Fruit fly (Drosophila melanogaster) whole organism, adult: ENCODE results near the gene wisp.

Experiments
- CG11617 ChIP-seq: fragments of 200-800 bp; sonication (Bioruptor generic); optimal IDR thresholded peaks from 2 replicates; lab custom pipeline; 2017; ENCODE audit warnings: mild to moderate bottlenecking, missing biosample characterization, missing genetic modification reagents, missing genetic modification characterization
- CG12768 ChIP-seq: fragments of 200-800 bp; sonication (Bioruptor generic); optimal IDR thresholded peaks from 2 replicates; lab custom pipeline; 2017; ENCODE audit warnings: missing biosample characterization, missing genetic modification characterization, mild to moderate bottlenecking, moderate library complexity, missing genetic modification reagents
- CG33017 ChIP-seq: fragments of 200-800 bp; sonication (Bioruptor generic); optimal IDR thresholded peaks from 2 replicates; lab custom pipeline; 2018; ENCODE audit warnings: missing biosample characterization, mild to moderate bottlenecking, missing genetic modification characterization, moderate library complexity
- CG5204 ChIP-seq: fragments of 200-800 bp; sonication (Bioruptor generic); optimal IDR thresholded peaks from 2 replicates; lab custom pipeline; 2016; ENCODE audit warnings: missing biosample characterization, missing genetic modification characterization
- CG7101 ChIP-seq: fragments of 200-800 bp; sonication (Bioruptor generic); optimal IDR thresholded peaks from 2 replicates; lab custom pipeline; 2018; ENCODE audit warnings: missing biosample characterization, mild to moderate bottlenecking, missing genetic modification characterization, moderate library complexity
- Crg-1 ChIP-seq: fragments of 200-800 bp; sonication (Bioruptor generic); optimal IDR thresholded peaks from 2 replicates; lab custom pipeline; 2016; ENCODE audit warnings: missing biosample characterization, missing genetic modification characterization
- Mnt ChIP-seq: fragments of 200-800 bp; sonication (Bioruptor generic); optimal IDR thresholded peaks from 2 replicates; lab custom pipeline; 2016; ENCODE audit warnings: missing biosample characterization, mild to moderate bottlenecking, missing genetic modification characterization
- bab1 ChIP-seq: fragments of 200-800 bp; sonication (Bioruptor generic); optimal IDR thresholded peaks from 3 replicates; lab custom pipeline; 2019; ENCODE audit warnings: missing biosample characterization, mild to moderate bottlenecking, missing genetic modification characterization, moderate library complexity
- cnc ChIP-seq, 2 experiments: fragments of >200 bp; optimal IDR thresholded peaks; 2 replicates each; lab custom pipeline; 2017
- kay ChIP-seq: fragments of 200-800 bp; sonication (Bioruptor generic); peaks from one replicate; lab custom pipeline; 2016; ENCODE audit warnings: missing biosample characterization, missing genetic modification characterization, borderline replicate concordance
- pad ChIP-seq: fragments of 200-800 bp; sonication (Bioruptor generic); optimal IDR thresholded peaks from 3 replicates; lab custom pipeline; 2017; ENCODE audit warnings: missing biosample characterization, missing genetic modification characterization, mild to moderate bottlenecking, moderate library complexity, missing genetic modification reagents

- no peak for TF ChIP-seq CG7101 (tag; lab: Kevin White, UChicago)
- no peak for TF ChIP-seq Mnt (GFP tag; lab: Kevin White, UChicago)
- no peak for TF ChIP-seq CG12768 (GFP tag; lab: Kevin White, UChicago)
- TF ChIP-seq kay (GFP tag; lab: Kevin White, UChicago): no peak
- no peak for TF ChIP-seq CG33017
- TF ChIP-seq CG11617 (GFP tag; lab: Kevin White, UChicago): no peak
- TF ChIP-seq CG5204 (GFP tag; lab: Kevin White, UChicago): no peak
- no peak for TF ChIP-seq Crg-1 (GFP tag; lab: Kevin White, UChicago)
- TF ChIP-seq pad (GFP tag; lab: Kevin White, UChicago): no peak
- peak; percentile 71 for TF ChIP-seq bab1 (GFP tag; lab: Kevin White, UChicago)
- no peak for TF ChIP-seq cnc (optimal IDR thresholded peaks at IDR 0.05; lab: Kevin White, UChicago)
Observed at dm6 chrX:11891682-11892179, 2.0 kb upstream of the wisp start, which contains the start of gene sicily.
